Fruit fly (Drosophila melanogaster) whole organism, embryonic: ENCODE results near the gene CG31223.

ENCODE experiments used
- Abd-B ChIP-seq: fragments of 200-800 bp; sonication (Bioruptor generic); optimal IDR thresholded peaks from 2 replicates; lab custom pipeline; 2018; ENCODE audit warnings: missing biosample characterization, mild to moderate bottlenecking, missing genetic modification characterization, moderate library complexity
- C15 ChIP-seq: fragments of 200-800 bp; sonication (Bioruptor generic); IDR thresholded peaks from 3 replicates; pipeline ENCODE4 v1.3.6; 2022; ENCODE audit warnings: missing biosample characterization, missing genetic modification characterization
- CG10274 ChIP-seq: fragments of 200-800 bp; sonication (Bioruptor generic); optimal IDR thresholded peaks from 3 replicates; lab custom pipeline; 2017; ENCODE audit warnings: missing biosample characterization, mild to moderate bottlenecking, missing genetic modification characterization
- CG10543 ChIP-seq: fragments of 200-800 bp; sonication (Bioruptor generic); optimal IDR thresholded peaks from 3 replicates; lab custom pipeline; 2017; ENCODE audit warnings: missing biosample characterization, mild to moderate bottlenecking, missing genetic modification characterization, moderate library complexity
- CG12744 ChIP-seq: fragments of 200-800 bp; sonication (Bioruptor generic); optimal IDR thresholded peaks from 2 replicates; lab custom pipeline; 2016; ENCODE audit warnings: missing biosample characterization, missing genetic modification characterization
- CG15479 ChIP-seq: fragments of 200-800 bp; sonication (Bioruptor generic); optimal IDR thresholded peaks from 3 replicates; lab custom pipeline; 2019; ENCODE audit warnings: missing biosample characterization, mild to moderate bottlenecking, missing genetic modification characterization, moderate library complexity
- CG1832 ChIP-seq: fragments of 200-800 bp; sonication (Bioruptor generic); optimal IDR thresholded peaks from 2 replicates; lab custom pipeline; 2017; ENCODE audit warnings: missing biosample characterization, mild to moderate bottlenecking, missing genetic modification characterization, inconsistent platforms
- CG2129 ChIP-seq: fragments of 200-800 bp; sonication (Bioruptor generic); IDR thresholded peaks from 2 replicates; pipeline ENCODE4 v1.3.6; 2022; ENCODE audit warnings: missing biosample characterization, missing genetic modification characterization; ENCODE audit not compliant: partially characterized antibody
- CG33557 ChIP-seq: fragments of 200-800 bp; sonication (Bioruptor generic); optimal IDR thresholded peaks from 2 replicates; lab custom pipeline; 2019; ENCODE audit warnings: missing biosample characterization, mild to moderate bottlenecking, missing genetic modification characterization, moderate library complexity
- CG4820 ChIP-seq: fragments of 200-800 bp; sonication (Bioruptor generic); optimal IDR thresholded peaks from 3 replicates; lab custom pipeline; 2016; ENCODE audit warnings: missing biosample characterization, missing genetic modification characterization
- CG5245 ChIP-seq: fragments of 200-800 bp; sonication (Bioruptor generic); optimal IDR thresholded peaks from 3 replicates; lab custom pipeline; 2016; ENCODE audit warnings: missing biosample characterization, missing genetic modification characterization
- CG6254 ChIP-seq: fragments of 200-800 bp; sonication (Bioruptor generic); optimal IDR thresholded peaks from 3 replicates; lab custom pipeline; 2017; ENCODE audit warnings: mild to moderate bottlenecking, missing biosample characterization, missing genetic modification reagents, missing genetic modification characterization
- CG6654 ChIP-seq: fragments of 200-800 bp; sonication (Bioruptor generic); optimal IDR thresholded peaks from 2 replicates; lab custom pipeline; 2017; ENCODE audit warnings: missing biosample characterization, mild to moderate bottlenecking, missing genetic modification characterization
- CG6813 ChIP-seq: fragments of 200-800 bp; sonication (Bioruptor generic); optimal IDR thresholded peaks from 2 replicates; lab custom pipeline; 2017; ENCODE audit warnings: missing biosample characterization, missing genetic modification characterization, mild to moderate bottlenecking, moderate library complexity, missing genetic modification reagents
- CG7839 ChIP-seq: fragments of 200-800 bp; sonication (Bioruptor generic); optimal IDR thresholded peaks from 3 replicates; lab custom pipeline; 2018; ENCODE audit warnings: missing biosample characterization, mild to moderate bottlenecking, missing genetic modification characterization, moderate library complexity
- CG8359 ChIP-seq: fragments of 200-800 bp; sonication (Bioruptor generic); optimal IDR thresholded peaks from 2 replicates; lab custom pipeline; 2017; ENCODE audit warnings: missing biosample characterization, mild to moderate bottlenecking, missing genetic modification characterization, borderline replicate concordance
- CG9437 ChIP-seq: fragments of 200-800 bp; sonication (Bioruptor generic); optimal IDR thresholded peaks from 2 replicates; lab custom pipeline; 2018; ENCODE audit warnings: missing biosample characterization, mild to moderate bottlenecking, missing genetic modification characterization
- CrebB ChIP-seq: fragments of 200-800 bp; sonication (Bioruptor generic); optimal IDR thresholded peaks from 3 replicates; lab custom pipeline; 2018; ENCODE audit warnings: missing biosample characterization, mild to moderate bottlenecking, missing genetic modification characterization
- Fer2 ChIP-seq: fragments of 200-800 bp; sonication (Bioruptor generic); optimal IDR thresholded peaks from 2 replicates; lab custom pipeline; 2018; ENCODE audit warnings: missing biosample characterization, mild to moderate bottlenecking, missing genetic modification characterization, moderate library complexity
- HLH54F ChIP-seq: fragments of 200-800 bp; sonication (Bioruptor generic); optimal IDR thresholded peaks from 3 replicates; lab custom pipeline; 2016; ENCODE audit warnings: missing biosample characterization, missing genetic modification characterization
- MTF-1 ChIP-seq: fragments of 200-800 bp; sonication (Bioruptor generic); optimal IDR thresholded peaks from 2 replicates; lab custom pipeline; 2018; ENCODE audit warnings: missing biosample characterization, mild to moderate bottlenecking, missing genetic modification characterization, borderline replicate concordance
- Med ChIP-seq: fragments of 200-800 bp; sonication (Bioruptor generic); peaks from one replicate; lab custom pipeline; 2016; ENCODE audit warnings: missing biosample characterization, missing genetic modification characterization, mild to moderate bottlenecking, inconsistent platforms, moderate library complexity
- NC2α ChIP-seq: fragments of 200-800 bp; sonication (Bioruptor generic); optimal IDR thresholded peaks from 2 replicates; lab custom pipeline; 2016; ENCODE audit warnings: missing biosample characterization, missing genetic modification characterization
- NC2β ChIP-seq: fragments of 200-800 bp; sonication (Bioruptor generic); optimal IDR thresholded peaks from 2 replicates; lab custom pipeline; 2016; ENCODE audit warnings: missing biosample characterization, missing genetic modification characterization
- NFAT ChIP-seq: fragments of 200-800 bp; sonication (Bioruptor generic); IDR thresholded peaks from 2 replicates; pipeline ENCODE4 v1.3.6; 2022; ENCODE audit warnings: missing biosample characterization, missing genetic modification characterization
- Optix ChIP-seq: fragments of 200-800 bp; sonication (Bioruptor generic); IDR thresholded peaks from 3 replicates; pipeline ENCODE4 v1.3.6; 2022; ENCODE audit warnings: missing biosample characterization, missing genetic modification characterization
- Taf1 ChIP-seq: fragments of 200-800 bp; sonication (Bioruptor generic); IDR thresholded peaks from 2 replicates; pipeline ENCODE4 v1.3.6; 2022; ENCODE audit warnings: missing biosample characterization, missing genetic modification characterization
- Vsx1 ChIP-seq: fragments of 200-800 bp; sonication (Bioruptor generic); optimal IDR thresholded peaks from 2 replicates; lab custom pipeline; 2017; ENCODE audit warnings: missing biosample characterization, mild to moderate bottlenecking, missing genetic modification characterization, missing genetic modification reagents
- bigmax ChIP-seq: fragments of 200-800 bp; sonication (Bioruptor generic); optimal IDR thresholded peaks from 2 replicates; lab custom pipeline; 2018; ENCODE audit warnings: missing biosample characterization, mild to moderate bottlenecking, missing genetic modification characterization
- crc ChIP-seq: fragments of 200-800 bp; sonication (Bioruptor generic); optimal IDR thresholded peaks from 2 replicates; lab custom pipeline; 2016; ENCODE audit warnings: missing biosample characterization, missing genetic modification characterization
- dm ChIP-seq: fragments of 200-800 bp; sonication (Bioruptor generic); optimal IDR thresholded peaks from 3 replicates; lab custom pipeline; 2016; ENCODE audit warnings: missing biosample characterization, missing genetic modification characterization
- ewg ChIP-seq: fragments of 200-800 bp; sonication (Bioruptor generic); optimal IDR thresholded peaks from 3 replicates; lab custom pipeline; 2017; ENCODE audit warnings: mild to moderate bottlenecking, missing biosample characterization, missing genetic modification reagents, missing genetic modification characterization
- fd96Cb ChIP-seq: fragments of 200-800 bp; sonication (Bioruptor generic); optimal IDR thresholded peaks from 2 replicates; lab custom pipeline; 2018; ENCODE audit warnings: missing biosample characterization, mild to moderate bottlenecking, missing genetic modification characterization, moderate library complexity
- fru ChIP-seq: fragments of >200 bp; optimal IDR thresholded peaks from 2 replicates; lab custom pipeline; 2017
- gcm ChIP-seq: fragments of 200-800 bp; sonication (Bioruptor generic); optimal IDR thresholded peaks from 2 replicates; lab custom pipeline; 2019; ENCODE audit warnings: missing biosample characterization, mild to moderate bottlenecking, missing genetic modification characterization, moderate library complexity
- gfzf ChIP-seq: fragments of 200-800 bp; sonication (Bioruptor generic); optimal IDR thresholded peaks from 2 replicates; lab custom pipeline; 2016; ENCODE audit warnings: missing biosample characterization, mild to moderate bottlenecking, missing genetic modification characterization, moderate library complexity
- gt ChIP-seq: fragments of 200-800 bp; sonication (Bioruptor generic); IDR thresholded peaks from 2 replicates; pipeline ENCODE4 v1.3.6; 2022; ENCODE audit warnings: missing biosample characterization, missing genetic modification characterization
- hkb ChIP-seq, 2 experiments: fragments of 200-800 bp in 1 of 2; fragments of >200 bp in 1 of 2; sonication (Bioruptor generic) in 1 of 2; IDR thresholded peaks in 1 of 2; optimal IDR thresholded peaks in 1 of 2; 2 replicates each; pipeline versions ENCODE4 v1.3.6 to Lab custom; 2017 to 2022; ENCODE audit warnings: missing biosample characterization in 1 of 2, missing genetic modification characterization in 1 of 2
- kay ChIP-seq: fragments of 200-800 bp; sonication (Bioruptor generic); optimal IDR thresholded peaks from 2 replicates; lab custom pipeline; 2016; ENCODE audit warnings: missing biosample characterization, missing genetic modification characterization
- ken ChIP-seq: fragments of 200-800 bp; sonication (Bioruptor generic); IDR thresholded peaks from 3 replicates; pipeline ENCODE4 v1.3.6; 2022; ENCODE audit warnings: missing biosample characterization, missing genetic modification characterization
- nerfin-1 ChIP-seq: fragments of 200-800 bp; sonication (Bioruptor generic); optimal IDR thresholded peaks from 3 replicates; lab custom pipeline; 2019; ENCODE audit warnings: missing biosample characterization, mild to moderate bottlenecking, missing genetic modification characterization, moderate library complexity
- nmo ChIP-seq: fragments of 200-800 bp; sonication (Bioruptor generic); optimal IDR thresholded peaks from 2 replicates; lab custom pipeline; 2018; ENCODE audit warnings: missing biosample characterization, mild to moderate bottlenecking, missing genetic modification characterization, moderate library complexity
- p53 ChIP-seq: fragments of 200-800 bp; sonication (Bioruptor generic); optimal IDR thresholded peaks from 2 replicates; lab custom pipeline; 2016; ENCODE audit warnings: missing biosample characterization, missing genetic modification characterization
- prd ChIP-seq, 3 experiments: fragments of >200 bp in 2 of 3; fragments of 200-800 bp in 1 of 3; sonication (Bioruptor generic) in 1 of 3; optimal IDR thresholded peaks in 2 of 3; IDR thresholded peaks in 1 of 3; 2 replicates in 2 of 3; 3 replicates in 1 of 3; pipeline versions ENCODE4 v1.3.6 to Lab custom; 2017 to 2022; ENCODE audit warnings: missing biosample characterization in 1 of 3, missing genetic modification characterization in 1 of 3
- pzg ChIP-seq: fragments of 200-800 bp; sonication (Bioruptor generic); optimal IDR thresholded peaks from 3 replicates; lab custom pipeline; 2018; ENCODE audit warnings: missing biosample characterization, mild to moderate bottlenecking, missing genetic modification characterization, moderate library complexity
- row ChIP-seq: fragments of 200-800 bp; sonication (Bioruptor generic); IDR thresholded peaks from 3 replicates; pipeline ENCODE4 v1.3.6; 2022; ENCODE audit warnings: missing biosample characterization, missing genetic modification characterization
- slp2 ChIP-seq: fragments of 200-800 bp; sonication (Bioruptor generic); optimal IDR thresholded peaks from 2 replicates; lab custom pipeline; 2016; ENCODE audit warnings: missing biosample characterization, missing genetic modification characterization
- tio ChIP-seq: fragments of 200-800 bp; sonication (Bioruptor generic); optimal IDR thresholded peaks from 2 replicates; lab custom pipeline; 2017; ENCODE audit warnings: missing biosample characterization, missing genetic modification characterization, inconsistent platforms
- twi ChIP-seq: fragments of 200-800 bp; optimal IDR thresholded peaks from 2 replicates; lab custom pipeline; 2019; ENCODE audit warnings: missing biosample characterization, mild to moderate bottlenecking, missing genetic modification characterization, moderate library complexity
- wek ChIP-seq: fragments of 200-800 bp; sonication (Bioruptor generic); optimal IDR thresholded peaks from 3 replicates; lab custom pipeline; 2018; ENCODE audit warnings: missing biosample characterization, mild to moderate bottlenecking, missing genetic modification characterization, moderate library complexity

Gene CG31223

DNA sequence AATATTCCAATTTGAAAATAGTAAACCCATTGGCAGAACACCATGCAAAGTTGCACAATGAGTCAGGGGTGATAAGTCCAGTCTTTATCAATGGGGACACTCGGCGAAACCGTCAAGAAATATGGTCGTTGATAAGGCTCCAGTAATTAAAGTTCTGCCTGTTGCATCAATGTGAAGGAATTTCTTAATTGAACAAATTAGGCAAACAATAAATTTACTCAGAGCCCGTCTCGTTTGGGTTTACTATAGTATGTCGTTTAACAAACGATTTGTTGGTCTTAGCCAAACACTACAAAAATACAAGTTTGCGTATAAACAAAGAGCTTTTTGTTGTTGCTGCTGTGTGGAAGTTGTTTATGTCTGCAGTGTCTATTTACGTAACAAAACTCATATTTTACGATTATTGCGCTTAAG is 3.9 kb downstream of the CG31223 start (continued):
- TF ChIP-seq CrebB (tag; lab: Kevin White, UChicago), result peak; percentile 73
- TF ChIP-seq CG5245 (GFP tag; lab: Kevin White, UChicago), result no peak
- TF ChIP-seq CG6654 (GFP tag; lab: Kevin White, UChicago), result no peak
- no peak for TF ChIP-seq CG4820 (GFP tag; lab: Kevin White, UChicago)
- TF ChIP-seq gfzf (GFP tag; lab: Kevin White, UChicago), result no peak
- TF ChIP-seq Abd-B (GFP tag; lab: Kevin White, UChicago), result no peak
- no peak for TF ChIP-seq Taf1
- no peak for TF ChIP-seq hkb (optimal IDR thresholded peaks at IDR 0.05; lab: Kevin White, UChicago)
- peak; percentile 59 for TF ChIP-seq hkb (GFP tag; IDR thresholded peaks at IDR 0.05; lab: Robert Waterston, UW)
- no peak for TF ChIP-seq CG9437 (GFP tag; lab: Kevin White, UChicago)
- no peak for TF ChIP-seq C15 (GFP tag; lab: Robert Waterston, UW)
- TF ChIP-seq CG33557 (GFP tag; lab: Kevin White, UChicago), result no peak
- TF ChIP-seq Optix, result no peak
- no peak for TF ChIP-seq NFAT (GFP tag; lab: Robert Waterston, UW)
- TF ChIP-seq CG12744, result peak; percentile 1
- TF ChIP-seq ewg, result peak; percentile 24
- no peak for TF ChIP-seq CG8359 (GFP tag; lab: Kevin White, UChicago)
- TF ChIP-seq bigmax (GFP tag; lab: Kevin White, UChicago), result no peak
- TF ChIP-seq NC2β (GFP tag; lab: Kevin White, UChicago), result no peak
- TF ChIP-seq ken (GFP tag; lab: Robert Waterston, UW), result no peak
- no peak for TF ChIP-seq twi (tag; lab: Kevin White, UChicago)
- TF ChIP-seq fru (lab: Kevin White, UChicago), result no peak
- peak; percentile 26 for TF ChIP-seq CG7839 (tag; lab: Kevin White, UChicago)
- TF ChIP-seq row (GFP tag; lab: Robert Waterston, UW), result 0 out of 3 replicates have a peak, but pooled peaks have one; percentile 9
- no peak for TF ChIP-seq gcm (GFP tag; lab: Kevin White, UChicago)
- TF ChIP-seq CG1832 (GFP tag; lab: Kevin White, UChicago), result no peak
- TF ChIP-seq HLH54F (GFP tag; lab: Kevin White, UChicago), result no peak
- peak; percentile 39 for TF ChIP-seq nerfin-1
- TF ChIP-seq kay, result no peak
- TF ChIP-seq CG10543 (GFP tag; lab: Kevin White, UChicago), result no peak
- TF ChIP-seq MTF-1, result peak; percentile 62
- no peak for TF ChIP-seq CG2129
- no peak for TF ChIP-seq gt (GFP tag; lab: Robert Waterston, UW)
- no peak for TF ChIP-seq CG6254 (GFP tag; lab: Kevin White, UChicago)
- TF ChIP-seq CG6813 (GFP tag; lab: Kevin White, UChicago), result peak; percentile 36
- TF ChIP-seq CG15479 (GFP tag; lab: Kevin White, UChicago), result no peak
- peak; percentile 90 for TF ChIP-seq Med (GFP tag; lab: Kevin White, UChicago)
- TF ChIP-seq crc (GFP tag; lab: Kevin White, UChicago), result no peak
- no peak for TF ChIP-seq prd (optimal IDR thresholded peaks at IDR 0.05; lab: Kevin White, UChicago)
- TF ChIP-seq prd (GFP tag; IDR thresholded peaks at IDR 0.05; lab: Robert Waterston, UW), result no peak
- no peak for TF ChIP-seq Fer2
- TF ChIP-seq NC2α (GFP tag; lab: Kevin White, UChicago), result no peak
- TF ChIP-seq CG10274 (GFP tag; lab: Kevin White, UChicago), result no peak
- peak; percentile 50 for TF ChIP-seq Vsx1 (GFP tag; lab: Kevin White, UChicago)
- no peak for TF ChIP-seq pzg (GFP tag; lab: Kevin White, UChicago)
- TF ChIP-seq fd96Cb (tag; lab: Kevin White, UChicago), result no peak
- TF ChIP-seq p53 (GFP tag; lab: Kevin White, UChicago), result no peak
- TF ChIP-seq nmo (GFP tag; lab: Kevin White, UChicago), result no peak
- no peak for TF ChIP-seq tio (GFP tag; lab: Kevin White, UChicago)
- TF ChIP-seq dm (GFP tag; lab: Kevin White, UChicago), result no peak
- TF ChIP-seq wek, result peak; percentile 67
- TF ChIP-seq slp2, result no peak
